Fruit fly (Drosophila melanogaster) whole organism, embryonic: Measurements from ENCODE around the gene beta'COP.

Source experiments
- Ada2b ChIP-seq: fragments of 200-800 bp; sonication (Bioruptor generic); IDR thresholded peaks from 2 replicates; pipeline ENCODE4 v1.3.6; 2022; ENCODE audit warnings: missing biosample characterization, missing genetic modification characterization
- Aef1 ChIP-seq: fragments of 200-800 bp; sonication (Bioruptor generic); IDR thresholded peaks from 3 replicates; pipeline ENCODE4 v1.3.6; 2022; ENCODE audit warnings: missing biosample characterization, missing genetic modification characterization
- CG10321 ChIP-seq: fragments of 200-800 bp; sonication (Bioruptor generic); IDR thresholded peaks from 2 replicates; pipeline ENCODE4 v1.3.6; 2022; ENCODE audit warnings: missing biosample characterization, missing genetic modification characterization
- CG10431 ChIP-seq: fragments of 200-800 bp; sonication (Bioruptor generic); optimal IDR thresholded peaks from 3 replicates; lab custom pipeline; 2018; ENCODE audit warnings: missing biosample characterization, mild to moderate bottlenecking, missing genetic modification characterization
- CG11723 ChIP-seq: fragments of 200-800 bp; sonication (Bioruptor generic); optimal IDR thresholded peaks from 2 replicates; lab custom pipeline; 2017; ENCODE audit warnings: missing biosample characterization, mild to moderate bottlenecking, missing genetic modification characterization
- CG12071 ChIP-seq: fragments of 200-800 bp; sonication (Bioruptor generic); optimal IDR thresholded peaks from 3 replicates; lab custom pipeline; 2018; ENCODE audit warnings: missing biosample characterization, mild to moderate bottlenecking, missing genetic modification characterization
- CG1233 ChIP-seq: fragments of 200-800 bp; sonication (Bioruptor generic); optimal IDR thresholded peaks from 4 replicates; lab custom pipeline; 2018; ENCODE audit warnings: missing biosample characterization, mild to moderate bottlenecking, missing genetic modification characterization
- CG12391 ChIP-seq: fragments of 200-800 bp; sonication (Bioruptor generic); optimal IDR thresholded peaks from 3 replicates; lab custom pipeline; 2018; ENCODE audit warnings: missing biosample characterization, mild to moderate bottlenecking, missing genetic modification characterization, moderate library complexity
- CG13424 ChIP-seq: fragments of 200-800 bp; sonication (Bioruptor generic); optimal IDR thresholded peaks from 2 replicates; lab custom pipeline; 2019; ENCODE audit warnings: missing biosample characterization, mild to moderate bottlenecking, missing genetic modification characterization, moderate library complexity
- CG13624 ChIP-seq: fragments of 200-800 bp; sonication (Bioruptor generic); optimal IDR thresholded peaks from 2 replicates; lab custom pipeline; 2016; ENCODE audit warnings: missing biosample characterization, missing genetic modification characterization
- CG13894 ChIP-seq: fragments of 200-800 bp; sonication (Bioruptor generic); optimal IDR thresholded peaks from 3 replicates; lab custom pipeline; 2018; ENCODE audit warnings: missing biosample characterization, mild to moderate bottlenecking, missing genetic modification characterization, moderate library complexity
- CG14050 ChIP-seq: fragments of 200-800 bp; sonication (Bioruptor generic); IDR thresholded peaks from 3 replicates; pipeline ENCODE4 v1.3.6; 2022; ENCODE audit warnings: missing biosample characterization, missing genetic modification characterization
- CG14667 ChIP-seq: fragments of 200-800 bp; sonication (Bioruptor generic); IDR thresholded peaks from 2 replicates; pipeline ENCODE4 v1.3.6; 2022; ENCODE audit warnings: missing biosample characterization, missing genetic modification characterization
- CG15269 ChIP-seq: fragments of 200-800 bp; sonication (Bioruptor generic); optimal IDR thresholded peaks from 2 replicates; lab custom pipeline; 2018; ENCODE audit warnings: missing biosample characterization, mild to moderate bottlenecking, missing genetic modification characterization, moderate library complexity
- CG1529 ChIP-seq: fragments of 200-800 bp; sonication (Bioruptor generic); optimal IDR thresholded peaks from 3 replicates; lab custom pipeline; 2018; ENCODE audit warnings: missing biosample characterization, missing genetic modification characterization
- CG32767 ChIP-seq: fragments of 200-800 bp; sonication (Bioruptor generic); IDR thresholded peaks from 2 replicates; pipeline ENCODE4 v1.3.6; 2022; ENCODE audit warnings: missing biosample characterization, missing genetic modification characterization
- CG3281 ChIP-seq: fragments of 200-800 bp; sonication (Bioruptor generic); optimal IDR thresholded peaks from 3 replicates; lab custom pipeline; 2017; ENCODE audit warnings: missing biosample characterization, mild to moderate bottlenecking, missing genetic modification characterization
- CG3847 ChIP-seq: fragments of 200-800 bp; sonication (Bioruptor generic); IDR thresholded peaks from 2 replicates; pipeline ENCODE4 v1.3.6; 2022; ENCODE audit warnings: missing biosample characterization, missing genetic modification characterization
- CG3995 ChIP-seq: fragments of 200-800 bp; sonication (Bioruptor generic); optimal IDR thresholded peaks from 3 replicates; lab custom pipeline; 2016; ENCODE audit warnings: missing biosample characterization, missing genetic modification characterization
- CG6272 ChIP-seq: fragments of 200-800 bp; sonication (Bioruptor generic); IDR thresholded peaks from 2 replicates; pipeline ENCODE4 v1.3.6; 2022; ENCODE audit warnings: missing biosample characterization, missing genetic modification characterization
- CG6791 ChIP-seq: fragments of 200-800 bp; sonication (Bioruptor generic); IDR thresholded peaks from 3 replicates; pipeline ENCODE4 v1.3.6; 2022; ENCODE audit warnings: missing biosample characterization, missing genetic modification characterization; ENCODE audit not compliant: partially characterized antibody
- CG6813 ChIP-seq: fragments of 200-800 bp; sonication (Bioruptor generic); optimal IDR thresholded peaks from 2 replicates; lab custom pipeline; 2017; ENCODE audit warnings: missing biosample characterization, missing genetic modification characterization, mild to moderate bottlenecking, moderate library complexity, missing genetic modification reagents
- CG6854 ChIP-seq: fragments of 200-800 bp; sonication (Bioruptor generic); optimal IDR thresholded peaks from 3 replicates; lab custom pipeline; 2017; ENCODE audit warnings: missing biosample characterization, mild to moderate bottlenecking, missing genetic modification characterization
- CG7271 ChIP-seq: fragments of 200-800 bp; sonication (Bioruptor generic); optimal IDR thresholded peaks from 2 replicates; lab custom pipeline; 2018; ENCODE audit warnings: missing biosample characterization, mild to moderate bottlenecking, missing genetic modification characterization, moderate library complexity
- CG8281 ChIP-seq: fragments of 200-800 bp; sonication (Bioruptor generic); optimal IDR thresholded peaks from 2 replicates; lab custom pipeline; 2018; ENCODE audit warnings: missing biosample characterization, mild to moderate bottlenecking, missing genetic modification characterization, moderate library complexity
- CG8359 ChIP-seq: fragments of 200-800 bp; sonication (Bioruptor generic); optimal IDR thresholded peaks from 2 replicates; lab custom pipeline; 2017; ENCODE audit warnings: missing biosample characterization, mild to moderate bottlenecking, missing genetic modification characterization, borderline replicate concordance
- CoRest ChIP-seq: fragments of 200-800 bp; sonication (Bioruptor generic); optimal IDR thresholded peaks from 3 replicates; lab custom pipeline; 2018; ENCODE audit warnings: missing biosample characterization, mild to moderate bottlenecking, missing genetic modification characterization, moderate library complexity
- Dad ChIP-seq: fragments of 200-800 bp; sonication (Bioruptor generic); optimal IDR thresholded peaks from 3 replicates; lab custom pipeline; 2016; ENCODE audit warnings: missing biosample characterization, missing genetic modification characterization
- E2f2 ChIP-seq: fragments of 200-800 bp; sonication (Bioruptor generic); IDR thresholded peaks from 2 replicates; pipeline ENCODE4 v1.3.6; 2022; ENCODE audit warnings: missing biosample characterization, missing genetic modification characterization
- Med ChIP-seq: fragments of 200-800 bp; sonication (Bioruptor generic); peaks from one replicate; lab custom pipeline; 2016; ENCODE audit warnings: missing biosample characterization, missing genetic modification characterization, mild to moderate bottlenecking, inconsistent platforms, moderate library complexity
- Neu2 ChIP-seq: fragments of 200-800 bp; sonication (Bioruptor generic); optimal IDR thresholded peaks from 3 replicates; lab custom pipeline; 2016; ENCODE audit warnings: missing biosample characterization, missing genetic modification characterization, borderline replicate concordance
- Nf-YA ChIP-seq: fragments of 200-800 bp; sonication (Bioruptor generic); IDR thresholded peaks from 2 replicates; pipeline ENCODE4 v1.3.6; 2022; ENCODE audit warnings: missing biosample characterization, missing genetic modification characterization
- PHDP ChIP-seq: fragments of 200-800 bp; sonication (Bioruptor generic); optimal IDR thresholded peaks from 3 replicates; lab custom pipeline; 2018; ENCODE audit warnings: missing biosample characterization, mild to moderate bottlenecking, missing genetic modification characterization, moderate library complexity
- Sox100B ChIP-seq: fragments of 200-800 bp; sonication (Bioruptor generic); optimal IDR thresholded peaks from 3 replicates; lab custom pipeline; 2018; ENCODE audit warnings: missing biosample characterization, mild to moderate bottlenecking, missing genetic modification characterization
- Vsx1 ChIP-seq: fragments of 200-800 bp; sonication (Bioruptor generic); optimal IDR thresholded peaks from 2 replicates; lab custom pipeline; 2017; ENCODE audit warnings: missing biosample characterization, mild to moderate bottlenecking, missing genetic modification characterization, missing genetic modification reagents
- Xrp1 ChIP-seq: fragments of 200-800 bp; sonication (Bioruptor generic); IDR thresholded peaks from 2 replicates; pipeline ENCODE4 v1.3.6; 2022; ENCODE audit warnings: missing biosample characterization, missing genetic modification characterization
- croc ChIP-seq: fragments of 200-800 bp; sonication (Bioruptor generic); conservative IDR thresholded peaks from 3 replicates; pipeline ENCODE4 v1.3.6; 2022; ENCODE audit warnings: missing biosample characterization, missing genetic modification characterization
- dmrt11E ChIP-seq: fragments of 200-800 bp; sonication (Bioruptor generic); optimal IDR thresholded peaks from 3 replicates; lab custom pipeline; 2018; ENCODE audit warnings: missing biosample characterization, mild to moderate bottlenecking, missing genetic modification characterization, moderate library complexity
- ems ChIP-seq: fragments of 200-800 bp; sonication (Bioruptor generic); optimal IDR thresholded peaks from 3 replicates; lab custom pipeline; 2016; ENCODE audit warnings: missing biosample characterization, missing genetic modification characterization
- hkb ChIP-seq, 2 experiments: fragments of 200-800 bp in 1 of 2; fragments of >200 bp in 1 of 2; sonication (Bioruptor generic) in 1 of 2; IDR thresholded peaks in 1 of 2; optimal IDR thresholded peaks in 1 of 2; 2 replicates each; pipeline versions ENCODE4 v1.3.6 to Lab custom; 2017 to 2022; ENCODE audit warnings: missing biosample characterization in 1 of 2, missing genetic modification characterization in 1 of 2
- kah ChIP-seq: fragments of 200-800 bp; sonication (Bioruptor generic); optimal IDR thresholded peaks from 2 replicates; lab custom pipeline; 2018; ENCODE audit warnings: missing biosample characterization, mild to moderate bottlenecking, missing genetic modification characterization
- knrl ChIP-seq: fragments of 200-800 bp; sonication (Bioruptor generic); IDR thresholded peaks from 3 replicates; pipeline ENCODE4 v1.3.6; 2022; ENCODE audit warnings: missing biosample characterization, missing genetic modification characterization; ENCODE audit not compliant: partially characterized antibody
- nerfin-2 ChIP-seq: fragments of 200-800 bp; sonication (Bioruptor generic); IDR thresholded peaks from 2 replicates; pipeline ENCODE4 v1.3.6; 2022; ENCODE audit warnings: missing biosample characterization, missing genetic modification characterization; ENCODE audit not compliant: partially characterized antibody
- pfk ChIP-seq: fragments of 200-800 bp; sonication (Bioruptor generic); optimal IDR thresholded peaks from 2 replicates; lab custom pipeline; 2018; ENCODE audit warnings: missing biosample characterization, mild to moderate bottlenecking, missing genetic modification characterization, moderate library complexity
- pzg ChIP-seq: fragments of 200-800 bp; sonication (Bioruptor generic); optimal IDR thresholded peaks from 3 replicates; lab custom pipeline; 2018; ENCODE audit warnings: missing biosample characterization, mild to moderate bottlenecking, missing genetic modification characterization, moderate library complexity
- run ChIP-seq: fragments of 200-800 bp; sonication (Bioruptor generic); optimal IDR thresholded peaks from 3 replicates; lab custom pipeline; 2018; ENCODE audit warnings: missing biosample characterization, mild to moderate bottlenecking, missing genetic modification characterization
- salm ChIP-seq: fragments of 200-800 bp; sonication (Bioruptor generic); optimal IDR thresholded peaks from 2 replicates; lab custom pipeline; 2018; ENCODE audit warnings: missing biosample characterization, mild to moderate bottlenecking, missing genetic modification characterization
- wek ChIP-seq: fragments of 200-800 bp; sonication (Bioruptor generic); optimal IDR thresholded peaks from 3 replicates; lab custom pipeline; 2018; ENCODE audit warnings: missing biosample characterization, mild to moderate bottlenecking, missing genetic modification characterization, moderate library complexity
- z ChIP-seq: fragments of 200-800 bp; sonication (Bioruptor generic); IDR thresholded peaks from 3 replicates; pipeline ENCODE4 v1.3.6; 2022; ENCODE audit warnings: missing biosample characterization, missing genetic modification characterization

beta'COP gene

dm6 chr2L:13398614-13399161, 20.0 kb downstream of the beta'COP start, which contains the start of the genes CG10859 and CG7110 (continued):
- peak; percentile 14; the same call in 1 of the 3 replicates for TF ChIP-seq CG14050 (GFP tag; lab: Robert Waterston, UW)
- TF ChIP-seq CG3995 (GFP tag; lab: Kevin White, UChicago): peak; percentile 13
- no peak for TF ChIP-seq Neu2 (GFP tag; lab: Kevin White, UChicago)
- no peak for TF ChIP-seq hkb (optimal IDR thresholded peaks at IDR 0.05; lab: Kevin White, UChicago)
- peak; percentile 53 for TF ChIP-seq hkb (GFP tag; IDR thresholded peaks at IDR 0.05; lab: Robert Waterston, UW)
- no peak for TF ChIP-seq knrl (GFP tag; lab: Robert Waterston, UW)
- TF ChIP-seq CG12071 (GFP tag; lab: Kevin White, UChicago): peak; percentile 42
- TF ChIP-seq wek (GFP tag; lab: Kevin White, UChicago): peak; percentile 88
- TF ChIP-seq CG8281 (tag; lab: Kevin White, UChicago): no peak
- TF ChIP-seq Med (GFP tag; lab: Kevin White, UChicago): peak; percentile 91
- TF ChIP-seq CG6791 (GFP tag; lab: Robert Waterston, UW): no peak
- TF ChIP-seq CG3281 (GFP tag; lab: Kevin White, UChicago): peak; percentile 69
- TF ChIP-seq CG3847 (GFP tag; lab: Robert Waterston, UW): peak; percentile 54; the same call in 1 of the 2 replicates
- TF ChIP-seq CG32767 (GFP tag; lab: Robert Waterston, UW): no peak
- no peak for TF ChIP-seq ems (GFP tag; lab: Kevin White, UChicago)
- peak; percentile 7 for TF ChIP-seq CG13624 (GFP tag; lab: Kevin White, UChicago)
- TF ChIP-seq Ada2b: no peak
- TF ChIP-seq CG6272 (GFP tag; lab: Robert Waterston, UW): no peak
- TF ChIP-seq CG15269 (tag; lab: Kevin White, UChicago): peak; percentile 33
- TF ChIP-seq PHDP (tag; lab: Kevin White, UChicago): peak; percentile 68
- no peak for TF ChIP-seq Xrp1 (GFP tag; lab: Robert Waterston, UW)
- TF ChIP-seq CoRest (tag; lab: Kevin White, UChicago): peak; percentile 64
- no peak for TF ChIP-seq CG14667 (GFP tag; lab: Robert Waterston, UW)
- TF ChIP-seq Aef1 (GFP tag; lab: Robert Waterston, UW): no peak
- peak; percentile 89 for TF ChIP-seq E2f2 (GFP tag; lab: Robert Waterston, UW)
- peak; percentile 38 for TF ChIP-seq CG8359 (GFP tag; lab: Kevin White, UChicago)
- TF ChIP-seq CG13424 (tag; lab: Kevin White, UChicago): peak; percentile 28
- TF ChIP-seq CG6813 (GFP tag; lab: Kevin White, UChicago): peak; percentile 29
- TF ChIP-seq CG1529: peak; percentile 3
- peak; percentile 56 for TF ChIP-seq CG1233
- TF ChIP-seq run (tag; lab: Kevin White, UChicago): no peak
- TF ChIP-seq CG7271 (tag; lab: Kevin White, UChicago): peak; percentile 46
- TF ChIP-seq CG12391: peak; percentile 55
- TF ChIP-seq CG6854 (GFP tag; lab: Kevin White, UChicago): no peak
- no peak for TF ChIP-seq croc
- TF ChIP-seq kah (GFP tag; lab: Kevin White, UChicago): peak; percentile 89
- TF ChIP-seq Dad: no peak
- peak; percentile 5 for TF ChIP-seq CG10431 (GFP tag; lab: Kevin White, UChicago)
- peak; percentile 7 for TF ChIP-seq CG13894 (tag; lab: Kevin White, UChicago)
- no peak for TF ChIP-seq nerfin-2
- TF ChIP-seq Vsx1 (GFP tag; lab: Kevin White, UChicago): peak; percentile 50
- TF ChIP-seq salm: peak; percentile 24
- no peak for TF ChIP-seq CG10321 (GFP tag; lab: Robert Waterston, UW)
- TF ChIP-seq CG11723: peak; percentile 29
- TF ChIP-seq z (GFP tag; lab: Robert Waterston, UW): no peak
- TF ChIP-seq Sox100B (GFP tag; lab: Kevin White, UChicago): peak; percentile 52
- no peak for TF ChIP-seq Nf-YA
- peak; percentile 31 for TF ChIP-seq dmrt11E (tag; lab: Kevin White, UChicago)
- peak; percentile 85 for TF ChIP-seq pzg (GFP tag; lab: Kevin White, UChicago)
- peak; percentile 26 for TF ChIP-seq pfk (GFP tag; lab: Kevin White, UChicago)
